Fruit fly (Drosophila melanogaster) ovary, adult (tissue): ENCODE data around the gene Mic26-27.
"Not testable (repeated sequence)": the region's sequence is repeated elsewhere in the genome, so short reads cannot be mapped to it uniquely, and the experiment has no call there.

ENCODE experiments used
- CG17801 ChIP-seq: fragments of 200-800 bp; optimal IDR thresholded peaks from 2 replicates; lab custom pipeline; 2019; ENCODE audit warnings: missing biosample characterization, mild to moderate bottlenecking, missing genetic modification characterization, moderate library complexity; ENCODE audit not compliant: partially characterized antibody

Gene Mic26-27

DNA sequence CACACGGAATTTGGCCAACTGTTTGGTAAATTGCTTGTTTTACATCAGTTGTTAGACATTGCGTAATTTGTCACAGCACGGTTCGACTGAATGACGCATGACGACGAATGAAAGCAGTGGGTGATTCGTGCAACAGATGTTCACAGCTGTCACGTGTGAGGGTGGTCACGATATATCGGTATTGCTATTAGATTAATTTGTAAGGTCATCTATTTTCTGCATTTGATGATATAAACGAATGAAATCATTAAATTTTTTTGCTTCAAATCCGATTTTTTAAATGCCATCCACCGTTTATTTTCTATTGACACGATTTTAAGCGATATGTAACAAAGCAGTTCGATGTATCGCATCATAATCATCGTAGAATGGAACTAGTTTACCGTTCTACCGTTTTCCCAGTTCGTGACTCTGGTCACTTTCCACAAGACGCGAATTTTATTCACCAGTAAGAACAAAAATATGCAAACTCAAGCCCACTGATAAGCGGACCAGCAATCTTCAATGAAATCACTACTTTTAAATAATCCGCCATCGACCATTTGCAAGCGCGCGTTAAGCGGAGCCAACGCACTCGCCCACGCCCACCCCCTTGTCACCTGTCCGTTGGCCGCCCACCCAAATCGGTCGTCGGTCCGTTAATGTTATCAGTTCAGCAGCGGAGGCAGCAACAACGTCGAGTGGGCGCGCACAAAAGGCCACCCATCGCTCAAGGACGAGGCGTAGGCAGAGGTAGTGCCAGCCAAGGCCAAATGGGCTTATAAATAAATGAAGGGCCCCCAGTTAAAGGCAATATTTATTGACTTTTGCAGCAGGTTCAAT, at the start of gene Mic26-27, which contains the start of gene CG5916:
Mic26-27 (minus strand) TSS at position 224 of the 822 bp plus-strand sequence.
CG5916 (plus strand) TSS at position 398 of the 822 bp plus-strand sequence.
- TF ChIP-seq CG17801 (GFP tag; lab: Kevin White, UChicago): peak; percentile 70

dm6 chr3R:16190782-16191181, 44.1 kb upstream of the Mic26-27 start:
- no peak for TF ChIP-seq CG17801 (GFP tag; lab: Kevin White, UChicago)

dm6 chr3R:16190183-16190763, 43.6 kb upstream of the Mic26-27 start:
- TF ChIP-seq CG17801 (GFP tag; lab: Kevin White, UChicago): no peak

DNA sequence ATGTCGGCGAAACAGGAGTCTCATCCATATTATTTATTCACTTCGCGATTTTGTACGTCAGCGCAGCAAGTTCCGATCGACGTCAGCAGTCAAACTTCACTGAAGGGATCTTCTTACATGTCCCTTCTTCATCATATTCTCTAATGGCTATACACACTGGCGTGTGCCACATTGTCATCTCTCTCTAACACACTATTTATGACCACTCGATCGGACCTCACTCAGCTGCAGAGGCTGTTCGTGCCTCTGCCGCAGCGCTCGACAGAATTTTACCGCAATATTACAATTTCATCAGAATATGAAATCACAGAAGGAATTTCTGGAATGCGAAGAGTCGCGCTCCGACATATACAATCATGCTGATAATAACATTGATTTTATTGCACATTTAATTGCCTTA, 42.8 kb upstream of the Mic26-27 start, which contains the start of gene Bin1:
Bin1 (minus strand) TSS at position 101 of the 400 bp plus-strand sequence.
- TF ChIP-seq CG17801 (GFP tag; lab: Kevin White, UChicago): not testable (repeated sequence)

dm6 chr3R:16187737-16188136, 41.1 kb upstream of the Mic26-27 start:
- no peak for TF ChIP-seq CG17801 (GFP tag; lab: Kevin White, UChicago)

DNA sequence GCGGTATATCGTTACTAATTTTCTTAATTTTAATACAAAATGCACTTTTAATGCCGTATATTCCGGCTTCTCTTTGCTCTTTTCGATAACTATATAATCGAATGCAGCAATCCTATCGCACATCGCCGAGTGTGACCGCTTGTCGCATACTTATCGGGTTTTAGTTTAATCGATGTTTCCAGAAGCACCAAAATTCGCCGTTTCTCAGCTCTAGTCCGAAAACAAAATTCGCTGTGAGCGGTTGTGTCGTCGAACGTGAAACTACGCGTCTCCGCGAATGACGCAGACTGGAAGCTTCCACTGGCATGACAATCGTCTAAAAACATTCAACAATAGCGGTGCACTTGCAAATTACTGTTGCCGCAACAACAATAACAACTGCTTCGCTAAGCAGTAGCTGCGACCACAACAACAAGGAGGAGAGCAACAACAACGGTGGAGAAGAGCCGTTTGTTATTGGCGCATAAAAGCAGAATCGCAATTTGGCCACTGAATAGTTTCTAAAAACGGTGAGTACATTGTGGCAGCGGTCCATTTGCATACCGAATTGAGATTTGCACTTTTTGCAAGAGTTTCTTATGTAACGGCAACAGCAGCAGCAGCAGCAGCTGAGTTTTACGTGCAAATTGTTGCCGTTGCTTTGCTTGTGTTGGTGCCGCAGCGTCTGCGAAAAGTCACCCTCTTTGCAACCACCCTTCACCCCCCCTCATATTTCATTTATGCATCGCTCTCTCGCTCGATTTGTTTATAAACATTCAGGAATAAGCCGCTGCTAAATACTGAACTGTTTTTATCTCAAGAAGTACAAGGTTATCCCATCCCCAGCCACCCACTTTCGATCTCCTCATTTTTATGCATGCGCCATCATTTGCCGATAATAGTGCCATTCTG, 40.4 kb upstream of the Mic26-27 start, which contains the start of gene sra:
sra (plus strand) TSS at position 209 of the 891 bp plus-strand sequence.
- peak; percentile 65 for TF ChIP-seq CG17801 (GFP tag; lab: Kevin White, UChicago)

DNA sequence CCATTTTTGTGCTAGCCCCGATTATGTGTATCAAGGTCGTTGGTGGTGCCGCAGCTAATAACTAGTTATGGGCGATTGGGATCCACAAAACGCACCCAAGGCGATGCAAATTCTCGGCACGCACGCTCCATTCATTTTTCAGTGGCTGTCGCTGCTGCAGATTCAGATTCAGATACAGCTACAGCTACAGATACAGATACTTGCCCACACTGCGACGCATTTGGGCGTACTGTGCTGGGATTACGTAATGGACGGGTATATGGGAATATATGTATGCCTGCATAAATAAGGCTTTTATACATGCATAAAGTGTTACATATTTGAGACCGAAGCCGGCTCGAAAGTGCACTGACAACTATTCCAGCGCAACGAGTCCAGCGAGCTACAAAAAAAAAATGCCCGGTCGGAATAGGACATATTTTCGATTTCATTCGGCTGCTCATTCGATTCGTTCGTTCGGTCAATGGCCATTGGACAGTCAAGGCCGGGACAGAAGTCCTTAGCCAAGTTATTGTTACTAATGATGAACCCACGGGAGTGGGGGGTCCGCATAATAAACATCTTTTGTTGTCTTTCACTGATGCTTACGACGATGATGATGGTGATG, 35.7 kb upstream of the Mic26-27 start:
- TF ChIP-seq CG17801 (GFP tag; lab: Kevin White, UChicago): no peak

DNA sequence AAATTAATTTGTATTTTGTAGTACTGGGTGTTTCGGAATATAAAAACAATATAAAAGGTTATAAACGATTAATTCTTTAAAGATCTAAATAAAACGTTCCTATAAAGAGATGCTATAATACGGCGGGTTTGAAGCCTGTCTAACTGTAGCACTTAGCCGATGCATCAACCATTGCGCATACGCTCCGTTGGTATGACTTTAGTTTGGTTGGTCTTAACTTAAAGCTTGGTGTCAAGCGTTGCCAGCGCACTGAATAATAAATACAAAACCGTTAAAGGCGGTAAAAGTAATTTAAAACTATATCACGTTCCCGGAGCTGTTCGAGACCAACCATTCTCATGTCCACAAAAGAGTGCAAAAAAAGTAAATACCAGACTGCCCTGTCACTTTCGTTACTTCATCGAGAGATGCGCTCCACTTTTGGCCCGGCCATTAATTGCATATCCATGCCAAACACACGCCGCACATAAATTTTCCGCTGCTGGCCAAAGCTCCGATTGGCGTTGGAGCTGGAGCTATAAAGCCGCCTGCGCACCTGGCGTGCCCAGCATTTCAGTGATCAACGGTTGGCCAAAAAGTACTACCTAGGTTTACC, 33.9 kb upstream of the Mic26-27 start, which contains the start of gene CG8927:
CG8927 (plus strand) TSS at position 545 of the 595 bp plus-strand sequence.
- no peak for TF ChIP-seq CG17801 (GFP tag; lab: Kevin White, UChicago)

DNA sequence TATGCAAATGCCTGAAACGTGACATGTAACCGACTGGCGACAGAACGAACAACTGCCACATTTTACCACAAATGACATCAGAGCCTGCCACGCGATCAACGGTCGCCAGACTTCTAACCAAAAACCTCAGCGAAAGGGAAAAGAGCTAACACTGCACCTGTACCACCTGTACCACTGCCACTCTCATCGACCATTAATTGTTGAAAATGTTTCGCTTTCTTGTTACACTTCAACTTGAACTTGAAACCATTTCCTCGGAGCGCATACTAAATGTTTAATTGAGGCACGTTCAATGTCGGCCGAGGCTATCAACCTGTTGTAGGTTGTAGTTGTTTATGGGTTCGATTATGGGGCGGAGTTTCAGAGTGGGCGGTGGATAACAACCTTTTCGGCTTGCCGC, 29.9 kb upstream of the Mic26-27 start:
- no peak for TF ChIP-seq CG17801 (GFP tag; lab: Kevin White, UChicago)

DNA sequence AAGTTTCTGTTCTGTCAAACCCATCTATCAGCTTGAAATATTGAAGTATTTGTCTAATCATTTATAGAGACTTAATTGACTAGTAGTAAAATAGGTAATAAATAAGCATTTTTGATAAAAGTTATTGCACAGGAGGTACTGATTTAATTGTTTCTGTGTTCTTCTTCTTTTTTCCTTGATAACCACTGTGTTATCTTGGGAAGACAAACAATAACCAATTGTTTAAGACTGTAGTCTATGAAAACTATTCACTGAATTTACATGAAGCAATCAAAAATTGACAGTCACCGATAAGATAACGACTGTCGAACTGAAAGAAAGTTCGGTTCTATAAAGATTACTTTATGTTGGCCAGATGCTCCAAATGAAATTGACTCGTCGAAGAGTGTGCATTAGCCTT, 26.8 kb upstream of the Mic26-27 start:
- no peak for TF ChIP-seq CG17801 (GFP tag; lab: Kevin White, UChicago)

DNA sequence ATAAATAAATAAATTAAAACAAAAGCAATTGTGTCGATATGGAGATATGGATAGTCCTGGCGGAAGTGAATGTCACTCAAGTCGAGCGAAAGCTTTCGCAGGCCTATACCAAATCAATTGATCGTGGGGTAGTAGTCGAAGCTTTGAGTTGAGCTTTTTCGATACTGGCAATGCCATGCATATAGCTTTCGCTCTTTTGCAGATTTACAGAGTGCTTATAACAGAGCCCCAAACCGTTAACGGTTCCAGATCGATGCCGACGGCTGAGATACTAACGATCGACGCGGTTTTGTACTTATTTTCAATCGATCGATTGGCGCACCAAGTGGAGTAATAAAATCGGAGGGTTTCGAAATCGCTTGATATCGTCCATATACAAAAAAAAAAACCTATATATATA, 25.1 kb upstream of the Mic26-27 start, which contains the start of gene CG8925:
CG8925 (plus strand) TSS at position 245 of the 400 bp plus-strand sequence.
- no peak for TF ChIP-seq CG17801 (GFP tag; lab: Kevin White, UChicago)

- TF ChIP-seq CG17801 (GFP tag; lab: Kevin White, UChicago): no peak
Observed at dm6 chr3R:16168088-16168487, 21.4 kb upstream of the Mic26-27 start.

- no peak for TF ChIP-seq CG17801 (GFP tag; lab: Kevin White, UChicago)
Observed at dm6 chr3R:16157564-16158242, 11.0 kb upstream of the Mic26-27 start.
